Fruit fly (Drosophila melanogaster) whole organism, embryonic: ENCODE data around the gene CG46463.

Experiments
- B-H2 ChIP-seq: fragments of 200-800 bp; sonication (Bioruptor generic); optimal IDR thresholded peaks from 2 replicates; lab custom pipeline; 2018; ENCODE audit warnings: missing biosample characterization, mild to moderate bottlenecking, missing genetic modification characterization
- CG10321 ChIP-seq: fragments of 200-800 bp; sonication (Bioruptor generic); IDR thresholded peaks from 2 replicates; pipeline ENCODE4 v1.3.6; 2022; ENCODE audit warnings: missing biosample characterization, missing genetic modification characterization
- CG10979 ChIP-seq: fragments of 200-800 bp; sonication (Bioruptor generic); optimal IDR thresholded peaks from 2 replicates; lab custom pipeline; 2018; ENCODE audit warnings: missing biosample characterization, mild to moderate bottlenecking, missing genetic modification characterization, moderate library complexity
- CG13624 ChIP-seq: fragments of 200-800 bp; sonication (Bioruptor generic); optimal IDR thresholded peaks from 2 replicates; lab custom pipeline; 2016; ENCODE audit warnings: missing biosample characterization, missing genetic modification characterization
- CG14441 ChIP-seq: fragments of 200-800 bp; sonication (Bioruptor generic); IDR thresholded peaks from 2 replicates; pipeline ENCODE4 v1.3.6; 2022; ENCODE audit warnings: missing biosample characterization, missing genetic modification characterization
- CG15269 ChIP-seq: fragments of 200-800 bp; sonication (Bioruptor generic); optimal IDR thresholded peaks from 2 replicates; lab custom pipeline; 2018; ENCODE audit warnings: missing biosample characterization, mild to moderate bottlenecking, missing genetic modification characterization, moderate library complexity
- CG15514 ChIP-seq: fragments of 200-800 bp; sonication (Bioruptor generic); optimal IDR thresholded peaks from 3 replicates; lab custom pipeline; 2017; ENCODE audit warnings: missing biosample characterization, missing genetic modification characterization, mild to moderate bottlenecking, moderate library complexity, missing genetic modification reagents
- CG1602 ChIP-seq: fragments of 200-800 bp; sonication (Bioruptor generic); optimal IDR thresholded peaks from 3 replicates; lab custom pipeline; 2016; ENCODE audit warnings: missing biosample characterization, missing genetic modification characterization
- CG16779 ChIP-seq: fragments of 200-800 bp; sonication (Bioruptor generic); IDR thresholded peaks from 2 replicates; pipeline ENCODE4 v1.3.6; 2022; ENCODE audit warnings: missing biosample characterization, missing genetic modification characterization
- CG17359 ChIP-seq: fragments of 200-800 bp; sonication (Bioruptor generic); optimal IDR thresholded peaks from 3 replicates; lab custom pipeline; 2018; ENCODE audit warnings: missing biosample characterization, mild to moderate bottlenecking, missing genetic modification characterization, moderate library complexity
- CG17829 ChIP-seq: fragments of 200-800 bp; optimal IDR thresholded peaks from 2 replicates; lab custom pipeline; 2019; ENCODE audit warnings: missing biosample characterization, mild to moderate bottlenecking, missing genetic modification characterization, moderate library complexity
- CG18599 ChIP-seq: fragments of 200-800 bp; sonication (Bioruptor generic); optimal IDR thresholded peaks from 3 replicates; lab custom pipeline; 2017; ENCODE audit warnings: missing biosample characterization, missing genetic modification characterization, mild to moderate bottlenecking, moderate library complexity, missing genetic modification reagents
- CG6683 ChIP-seq: fragments of 200-800 bp; sonication (Bioruptor generic); optimal IDR thresholded peaks from 2 replicates; lab custom pipeline; 2017; ENCODE audit warnings: missing biosample characterization, mild to moderate bottlenecking, missing genetic modification characterization, missing genetic modification reagents
- CG6791 ChIP-seq: fragments of 200-800 bp; sonication (Bioruptor generic); IDR thresholded peaks from 3 replicates; pipeline ENCODE4 v1.3.6; 2022; ENCODE audit warnings: missing biosample characterization, missing genetic modification characterization; ENCODE audit not compliant: partially characterized antibody
- CG7928 ChIP-seq: fragments of 200-800 bp; sonication (Bioruptor generic); optimal IDR thresholded peaks from 2 replicates; lab custom pipeline; 2017; ENCODE audit warnings: missing biosample characterization, mild to moderate bottlenecking, missing genetic modification characterization
- CG9609 ChIP-seq: fragments of 200-800 bp; sonication (Bioruptor generic); optimal IDR thresholded peaks from 3 replicates; lab custom pipeline; 2016; ENCODE audit warnings: missing biosample characterization, missing genetic modification characterization
- CG9727 ChIP-seq: fragments of 200-800 bp; sonication (Bioruptor generic); optimal IDR thresholded peaks from 3 replicates; lab custom pipeline; 2017; ENCODE audit warnings: missing biosample characterization, mild to moderate bottlenecking, missing genetic modification characterization
- CG9817 ChIP-seq: fragments of 200-800 bp; sonication (Bioruptor generic); optimal IDR thresholded peaks from 2 replicates; lab custom pipeline; 2018; ENCODE audit warnings: missing biosample characterization, mild to moderate bottlenecking, missing genetic modification characterization, moderate library complexity
- CG9876 ChIP-seq: fragments of 200-800 bp; sonication (Bioruptor generic); optimal IDR thresholded peaks from 2 replicates; lab custom pipeline; 2016; ENCODE audit warnings: missing biosample characterization, missing genetic modification characterization
- Dip2 ChIP-seq: fragments of 200-800 bp; sonication (Bioruptor generic); IDR thresholded peaks from 2 replicates; pipeline ENCODE4 v1.3.6; 2022; ENCODE audit warnings: missing biosample characterization, missing genetic modification characterization
- Elba2 ChIP-seq: fragments of 200-800 bp; sonication (Bioruptor generic); optimal IDR thresholded peaks from 3 replicates; lab custom pipeline; 2016; ENCODE audit warnings: missing biosample characterization, missing genetic modification characterization
- Ets97D ChIP-seq: fragments of 200-800 bp; sonication (Bioruptor generic); optimal IDR thresholded peaks from 3 replicates; lab custom pipeline; 2016; ENCODE audit warnings: missing biosample characterization, missing genetic modification characterization
- Fer1 ChIP-seq: fragments of 200-800 bp; sonication (Bioruptor generic); optimal IDR thresholded peaks from 2 replicates; lab custom pipeline; 2017; ENCODE audit warnings: missing biosample characterization, mild to moderate bottlenecking, missing genetic modification characterization
- Hr51 ChIP-seq, 2 experiments: fragments of 200-800 bp; sonication (Bioruptor generic); optimal IDR thresholded peaks; 2 replicates in 1 of 2; 3 replicates in 1 of 2; lab custom pipeline; 2016 to 2018; ENCODE audit warnings: missing biosample characterization in 2 of 2, missing genetic modification characterization in 2 of 2, mild to moderate bottlenecking in 1 of 2, moderate library complexity in 1 of 2
- MBD-R2 ChIP-seq: fragments of 200-800 bp; sonication (Bioruptor generic); IDR thresholded peaks from 2 replicates; pipeline ENCODE4 v1.3.6; 2022; ENCODE audit warnings: missing biosample characterization, missing genetic modification characterization
- NC2α ChIP-seq: fragments of 200-800 bp; sonication (Bioruptor generic); optimal IDR thresholded peaks from 2 replicates; lab custom pipeline; 2016; ENCODE audit warnings: missing biosample characterization, missing genetic modification characterization
- NFAT ChIP-seq: fragments of 200-800 bp; sonication (Bioruptor generic); IDR thresholded peaks from 2 replicates; pipeline ENCODE4 v1.3.6; 2022; ENCODE audit warnings: missing biosample characterization, missing genetic modification characterization
- PHDP ChIP-seq: fragments of 200-800 bp; sonication (Bioruptor generic); optimal IDR thresholded peaks from 3 replicates; lab custom pipeline; 2018; ENCODE audit warnings: missing biosample characterization, mild to moderate bottlenecking, missing genetic modification characterization, moderate library complexity
- Scr ChIP-seq: fragments of 200-800 bp; sonication (Bioruptor generic); IDR thresholded peaks from 2 replicates; pipeline ENCODE4 v1.3.6; 2022; ENCODE audit warnings: missing biosample characterization, missing genetic modification characterization; ENCODE audit not compliant: partially characterized antibody
- Sry-β ChIP-seq: fragments of 200-800 bp; sonication (Bioruptor generic); optimal IDR thresholded peaks from 2 replicates; lab custom pipeline; 2018; ENCODE audit warnings: missing biosample characterization, mild to moderate bottlenecking, missing genetic modification characterization, moderate library complexity
- Tbp ChIP-seq: fragments of >200 bp; optimal IDR thresholded peaks from 2 replicates; lab custom pipeline; 2018; ENCODE audit warnings: missing biosample characterization, missing genetic modification characterization
- ap ChIP-seq: fragments of 200-800 bp; sonication (Bioruptor generic); IDR thresholded peaks from 2 replicates; pipeline ENCODE4 v1.3.6; 2022; ENCODE audit warnings: missing biosample characterization, missing genetic modification characterization
- bab2 ChIP-seq: fragments of 200-800 bp; sonication (Bioruptor generic); optimal IDR thresholded peaks from 2 replicates; lab custom pipeline; 2016; ENCODE audit warnings: missing biosample characterization, missing genetic modification characterization
- bbx ChIP-seq: fragments of 200-800 bp; sonication (Bioruptor generic); IDR thresholded peaks from 2 replicates; pipeline ENCODE4 v1.3.6; 2022; ENCODE audit warnings: missing biosample characterization, missing genetic modification characterization; ENCODE audit not compliant: partially characterized antibody
- chn ChIP-seq: fragments of 200-800 bp; sonication (Bioruptor generic); optimal IDR thresholded peaks from 2 replicates; lab custom pipeline; 2016; ENCODE audit warnings: missing biosample characterization, missing genetic modification characterization
- disco-r ChIP-seq: fragments of 200-800 bp; sonication (Bioruptor generic); optimal IDR thresholded peaks from 2 replicates; lab custom pipeline; 2016; ENCODE audit warnings: missing biosample characterization, missing genetic modification characterization
- dm ChIP-seq: fragments of 200-800 bp; sonication (Bioruptor generic); optimal IDR thresholded peaks from 3 replicates; lab custom pipeline; 2016; ENCODE audit warnings: missing biosample characterization, missing genetic modification characterization
- dmrt99B ChIP-seq: fragments of 200-800 bp; sonication (Bioruptor generic); optimal IDR thresholded peaks from 2 replicates; lab custom pipeline; 2018; ENCODE audit warnings: missing biosample characterization, mild to moderate bottlenecking, missing genetic modification characterization, moderate library complexity
- gce ChIP-seq: fragments of 200-800 bp; sonication (Bioruptor generic); IDR thresholded peaks from 3 replicates; pipeline ENCODE4 v1.3.6; 2022; ENCODE audit warnings: missing biosample characterization, missing genetic modification characterization
- gsb ChIP-seq: fragments of 200-800 bp; sonication (Bioruptor generic); IDR thresholded peaks from 2 replicates; pipeline ENCODE4 v1.3.6; 2022; ENCODE audit warnings: missing biosample characterization, missing genetic modification characterization
- inv ChIP-seq: fragments of 200-800 bp; sonication (Bioruptor generic); IDR thresholded peaks from 2 replicates; pipeline ENCODE4 v1.3.6; 2022; ENCODE audit warnings: missing biosample characterization, missing genetic modification characterization; ENCODE audit not compliant: partially characterized antibody
- klu ChIP-seq: fragments of 200-800 bp; sonication (Bioruptor generic); IDR thresholded peaks from 2 replicates; pipeline ENCODE4 v1.3.6; 2022; ENCODE audit warnings: missing biosample characterization, missing genetic modification characterization
- lov ChIP-seq, 2 experiments: fragments of 200-800 bp in 1 of 2; fragments of >200 bp in 1 of 2; sonication (Bioruptor generic) in 1 of 2; IDR thresholded peaks in 1 of 2; optimal IDR thresholded peaks in 1 of 2; 2 replicates in 1 of 2; 3 replicates in 1 of 2; pipeline versions ENCODE4 v1.3.6 to Lab custom; 2017 to 2022; ENCODE audit warnings: missing biosample characterization in 1 of 2, missing genetic modification characterization in 1 of 2
- mam ChIP-seq: fragments of 200-800 bp; sonication (Bioruptor generic); optimal IDR thresholded peaks from 3 replicates; lab custom pipeline; 2016; ENCODE audit warnings: missing biosample characterization, missing genetic modification characterization
- mld ChIP-seq: fragments of 200-800 bp; sonication (Bioruptor generic); IDR thresholded peaks from 3 replicates; pipeline ENCODE4 v1.3.6; 2022; ENCODE audit warnings: missing biosample characterization, missing genetic modification characterization; ENCODE audit not compliant: partially characterized antibody
- pan ChIP-seq, 4 experiments: fragments of >200 bp in 3 of 4; fragments of 200-800 bp in 1 of 4; sonication (Bioruptor generic) in 1 of 4; optimal IDR thresholded peaks in 3 of 4; IDR thresholded peaks in 1 of 4; 2 replicates each; pipeline versions ENCODE4 v1.3.6 to Lab custom; 2017 to 2022; ENCODE audit warnings: missing biosample characterization in 2 of 4, missing genetic modification characterization in 2 of 4, mixed read lengths in 1 of 4
- prd ChIP-seq, 3 experiments: fragments of >200 bp in 2 of 3; fragments of 200-800 bp in 1 of 3; sonication (Bioruptor generic) in 1 of 3; optimal IDR thresholded peaks in 2 of 3; IDR thresholded peaks in 1 of 3; 2 replicates in 2 of 3; 3 replicates in 1 of 3; pipeline versions ENCODE4 v1.3.6 to Lab custom; 2017 to 2022; ENCODE audit warnings: missing biosample characterization in 1 of 3, missing genetic modification characterization in 1 of 3
- pzg ChIP-seq: fragments of 200-800 bp; sonication (Bioruptor generic); optimal IDR thresholded peaks from 3 replicates; lab custom pipeline; 2018; ENCODE audit warnings: missing biosample characterization, mild to moderate bottlenecking, missing genetic modification characterization, moderate library complexity

CG46463 gene

DNA sequence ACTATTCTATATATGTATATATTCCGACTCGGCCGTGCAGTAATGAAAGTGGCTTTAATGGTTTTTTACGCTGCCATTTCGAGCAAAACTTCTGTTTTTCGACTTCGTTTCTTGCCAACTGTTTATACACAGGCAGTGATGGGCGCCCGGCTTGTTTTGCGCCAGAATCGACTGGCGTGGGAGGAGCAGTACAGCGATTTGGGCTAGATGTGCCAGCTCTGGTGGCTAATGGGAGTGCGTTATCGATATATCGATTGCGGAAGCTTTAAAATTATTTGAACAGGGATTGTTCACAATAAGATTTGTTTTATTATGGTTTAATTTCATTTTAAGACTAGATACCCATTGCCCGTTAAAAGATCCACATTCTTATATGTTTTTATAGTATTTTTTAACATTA lies 10.1 kb downstream of the CG46463 start, which contains the start of gene CG14971 (continued):
- TF ChIP-seq Ets97D, result peak; percentile 67
- TF ChIP-seq CG15514 (GFP tag; lab: Kevin White, UChicago), result peak; percentile 80
- no peak for TF ChIP-seq Dip2
- no peak for TF ChIP-seq Tbp (GFP tag; lab: Kevin White, UChicago)
- peak; percentile 6; the same call in 1 of the 2 replicates for TF ChIP-seq CG14441 (GFP tag; lab: Robert Waterston, UW)
- TF ChIP-seq CG15269 (tag; lab: Kevin White, UChicago), result no peak
- TF ChIP-seq prd (optimal IDR thresholded peaks at IDR 0.05; lab: Kevin White, UChicago), result no peak
- peak; percentile 47; the same call in 2 of the 3 replicates for TF ChIP-seq prd (GFP tag; IDR thresholded peaks at IDR 0.05; lab: Robert Waterston, UW)
- no peak for TF ChIP-seq pan (optimal IDR thresholded peaks at IDR 0.05; lab: Kevin White, UChicago)
- TF ChIP-seq pan (GFP tag; optimal IDR thresholded peaks at IDR 0.05 in 1 of 2, IDR thresholded peaks at IDR 0.05 in 1 of 2), result peak in 1 of 2 experiments; percentile 28
- peak; percentile 91 for TF ChIP-seq bbx
- TF ChIP-seq B-H2 (GFP tag; lab: Kevin White, UChicago), result peak; percentile 64
- TF ChIP-seq CG17829 (tag; lab: Kevin White, UChicago), result peak; percentile 48
- TF ChIP-seq mam, result peak; percentile 67
- no peak for TF ChIP-seq gce (GFP tag; lab: Robert Waterston, UW)
- peak; percentile 72; the same call in 2 of the 3 replicates for TF ChIP-seq mld
- no peak for TF ChIP-seq dmrt99B (tag; lab: Kevin White, UChicago)
- TF ChIP-seq dm (GFP tag; lab: Kevin White, UChicago), result peak; percentile 67
- peak; percentile 14 for TF ChIP-seq CG1602 (GFP tag; lab: Kevin White, UChicago)
- peak; percentile 86 for TF ChIP-seq pzg (GFP tag; lab: Kevin White, UChicago)
- peak; percentile 85 for TF ChIP-seq CG6791 (GFP tag; lab: Robert Waterston, UW)
- TF ChIP-seq CG17359 (tag; lab: Kevin White, UChicago), result no peak
- peak; percentile 91 for TF ChIP-seq MBD-R2 (GFP tag; lab: Robert Waterston, UW)
- TF ChIP-seq Elba2 (GFP tag; lab: Kevin White, UChicago), result peak; percentile 94
- TF ChIP-seq CG9609 (GFP tag; lab: Kevin White, UChicago), result peak; percentile 43
- peak; percentile 3 for TF ChIP-seq CG9817 (tag; lab: Kevin White, UChicago)
- TF ChIP-seq CG10979 (tag; lab: Kevin White, UChicago), result peak; percentile 18
- TF ChIP-seq CG16779 (GFP tag; lab: Robert Waterston, UW), result no peak
- peak; percentile 39 for TF ChIP-seq Fer1
- TF ChIP-seq lov (optimal IDR thresholded peaks at IDR 0.05; lab: Kevin White, UChicago), result no peak
- no peak for TF ChIP-seq lov (GFP tag; IDR thresholded peaks at IDR 0.05; lab: Robert Waterston, UW)
- TF ChIP-seq NC2α (GFP tag; lab: Kevin White, UChicago), result no peak
- TF ChIP-seq Sry-β (GFP tag; lab: Kevin White, UChicago), result peak; percentile 99
- TF ChIP-seq CG9727 (GFP tag; lab: Kevin White, UChicago), result peak; percentile 20
- peak; percentile 46 for TF ChIP-seq CG7928
- peak; percentile 70 for TF ChIP-seq NFAT (GFP tag; lab: Robert Waterston, UW)
- TF ChIP-seq CG18599 (GFP tag; lab: Kevin White, UChicago), result peak; percentile 53
- no peak for TF ChIP-seq CG10321
- peak; percentile 83 for TF ChIP-seq Scr (GFP tag; lab: Robert Waterston, UW)
- no peak for TF ChIP-seq disco-r
- TF ChIP-seq klu, result peak; percentile 91
- peak; percentile 56 for TF ChIP-seq CG13624 (GFP tag; lab: Kevin White, UChicago)
- TF ChIP-seq inv (GFP tag; lab: Robert Waterston, UW), result peak; percentile 76
- TF ChIP-seq ap (GFP tag; lab: Robert Waterston, UW), result no peak
- TF ChIP-seq chn (GFP tag; lab: Kevin White, UChicago), result peak; percentile 14
- no peak for TF ChIP-seq CG6683 (GFP tag; lab: Kevin White, UChicago)
- peak; percentile 28 for TF ChIP-seq CG9876 (GFP tag; lab: Kevin White, UChicago)
- TF ChIP-seq bab2 (GFP tag; lab: Kevin White, UChicago), result peak; percentile 37
- peak; percentile 8 for TF ChIP-seq PHDP
- peak in 1 of 2 experiments; percentile 35 for TF ChIP-seq Hr51 (GFP tag; optimal IDR thresholded peaks at IDR 0.05; lab: Kevin White, UChicago)
- TF ChIP-seq gsb (GFP tag; lab: Robert Waterston, UW), result no peak
